Worm (Caenorhabditis elegans): Measurements from ENCODE around the gene slc-17.7.

slc-17.7 gene

ce11 chrV:9262708-9263107, 3.6 kb downstream of the slc-17.7 start:
- TF ChIP-seq hif-1 (tag; optimal IDR thresholded peaks at IDR 0.05): no peak
- TF ChIP-seq nhr-28 (tag; optimal IDR thresholded peaks at IDR 0.05): peak; percentile 43
- no peak for TF ChIP-seq saeg-2 (GFP tag; IDR thresholded peaks at IDR 0.05)
- peak; percentile 7 for TF ChIP-seq nhr-77 (tag; optimal IDR thresholded peaks at IDR 0.05)
- no peak for TF ChIP-seq nhr-76 (tag; optimal IDR thresholded peaks at IDR 0.05)
- TF ChIP-seq dve-1 (tag; optimal IDR thresholded peaks at IDR 0.05; ENCODE audit: insufficient read depth): peak; percentile 22
- TF ChIP-seq egl-43 (GFP tag; IDR thresholded peaks at IDR 0.05): no peak
- peak; percentile 47 for TF ChIP-seq dmd-6 (GFP tag; IDR thresholded peaks at IDR 0.05)
- no peak for TF ChIP-seq F49E8.2 (tag; optimal IDR thresholded peaks at IDR 0.05; ENCODE audit: borderline replicate concordance)
- no peak for TF ChIP-seq daf-16 (GFP tag; optimal IDR thresholded peaks at IDR 0.05)
- TF ChIP-seq daf-16 (tag; optimal IDR thresholded peaks at IDR 0.05): peak; percentile 52
- no peak for TF ChIP-seq aly-2 (tag; optimal IDR thresholded peaks at IDR 0.05)
- no peak for TF ChIP-seq nhr-11 (tag; optimal IDR thresholded peaks at IDR 0.05)

ce11 chrV:9261492-9261891, 4.8 kb downstream of the slc-17.7 start, which contains the start of gene nhr-36:
nhr-36 (minus strand) TSS chrV:9261592.
- TF ChIP-seq unc-62 (GFP tag; optimal IDR thresholded peaks at IDR 0.05 in 1 of 2) (peak in 1 of 2 experiments; percentile 53), unc-62 (tag; optimal IDR thresholded peaks at IDR 0.05) (no peak), nhr-28 (tag; optimal IDR thresholded peaks at IDR 0.05) (no peak), attf-4 (tag; optimal IDR thresholded peaks at IDR 0.05) (no peak), pqm-1 (tag; optimal IDR thresholded peaks at IDR 0.05) (no peak), snpc-4 (tag; optimal IDR thresholded peaks at IDR 0.05) (no peak), hlh-11 (tag; optimal IDR thresholded peaks at IDR 0.05) (no peak)

- TF ChIP-seq D1046.2 (GFP tag; IDR thresholded peaks at IDR 0.05) (no peak), aha-1 (tag) (no peak), daf-19 (GFP tag; conservative IDR thresholded peaks at IDR 0.05) (no peak), nhr-11 (tag; optimal IDR thresholded peaks at IDR 0.05) (peak; percentile 4)
Measured at ce11 chrV:9260411-9260810, 5.9 kb downstream of the slc-17.7 start.

ce11 chrV:9257467-9257866, 8.8 kb downstream of the slc-17.7 start, which contains the start of gene F07C3.16:
F07C3.16 (minus strand) TSS chrV:9257567.
- TF ChIP-seq unc-62 (GFP tag; optimal IDR thresholded peaks at IDR 0.05 in 1 of 2): peak in 1 of 2 experiments; percentile 78
- TF ChIP-seq unc-62 (tag; optimal IDR thresholded peaks at IDR 0.05): no peak
- no peak for TF ChIP-seq ceh-44 (GFP tag; IDR thresholded peaks at IDR 0.05)

ce11 chrV:9255480-9255879, 10.8 kb downstream of the slc-17.7 start:
- TF ChIP-seq nhr-76 (tag; optimal IDR thresholded peaks at IDR 0.05) (no peak), daf-16 (GFP tag; optimal IDR thresholded peaks at IDR 0.05) (no peak), daf-16 (tag; optimal IDR thresholded peaks at IDR 0.05) (peak; percentile 71), php-3 (GFP tag; IDR thresholded peaks at IDR 0.05) (peak; percentile 92), spr-1 (tag; optimal IDR thresholded peaks at IDR 0.05) (no peak), ZK546.5 (tag; optimal IDR thresholded peaks at IDR 0.05) (no peak), nhr-6 (tag; optimal IDR thresholded peaks at IDR 0.05) (peak; percentile 67), mep-1 (tag; optimal IDR thresholded peaks at IDR 0.05) (peak; percentile 6), nhr-102 (tag; optimal IDR thresholded peaks at IDR 0.05) (peak; percentile 66), gei-8 (GFP tag; optimal IDR thresholded peaks at IDR 0.05) (no peak), vab-7 (GFP tag; IDR thresholded peaks at IDR 0.05) (no peak), nhr-48 (tag; optimal IDR thresholded peaks at IDR 0.05) (peak; percentile 72), hlh-30 (tag; optimal IDR thresholded peaks at IDR 0.05; ENCODE audit: insufficient read depth) (peak; percentile 10), F44E2.7 (GFP tag; IDR thresholded peaks at IDR 0.05) (no peak), zfp-2 (tag; optimal IDR thresholded peaks at IDR 0.05) (no peak), T20F7.1 (GFP tag; optimal IDR thresholded peaks at IDR 0.05) (no peak), hif-1 (tag; optimal IDR thresholded peaks at IDR 0.05) (peak in 1 of 2 experiments; percentile 54), dpl-1 (GFP tag; optimal IDR thresholded peaks at IDR 0.05) (no peak), lin-15B (tag; optimal IDR thresholded peaks at IDR 0.05) (no peak), ama-1 (optimal IDR thresholded peaks at IDR 0.05) (no peak), lin-1 (GFP tag; IDR thresholded peaks at IDR 0.05) (0 out of 2 replicates have a peak, but pooled peaks have one; percentile 27), madf-9 (GFP tag; conservative IDR thresholded peaks at IDR 0.05) (no peak), pqm-1 (tag; optimal IDR thresholded peaks at IDR 0.05) (peak; percentile 92), F10B5.3 (tag; optimal IDR thresholded peaks at IDR 0.05) (no peak), lir-3 (tag; optimal IDR thresholded peaks at IDR 0.05) (no peak), unc-130 (GFP tag; optimal IDR thresholded peaks at IDR 0.05) (no peak), skn-1 (tag; optimal IDR thresholded peaks at IDR 0.05) (no peak)

Measured in whole organism, L4 larva.